Worm (Caenorhabditis elegans): ENCODE results near the gene spig-6.

- TF ChIP-seq ama-1 (optimal IDR thresholded peaks at IDR 0.05) = no peak
- no peak for TF ChIP-seq ama-1 (GFP tag; optimal IDR thresholded peaks at IDR 0.05)
- no peak for TF ChIP-seq ets-4 (GFP tag; optimal IDR thresholded peaks at IDR 0.05)
Observed at ce11 chrV:16494359-16494758, 13.0 kb downstream of the spig-6 start, which contains the start of gene comt-2.

Data from whole organism, young adult.